Worm (Caenorhabditis elegans) whole organism, late embryonic: ENCODE data around the gene ZK105.11.
"Not testable (repeated sequence)": the region's sequence is repeated elsewhere in the genome, so short reads cannot be mapped to it uniquely, and the experiment has no call there.

ENCODE experiments used
- C08G9.2 ChIP-seq: sonication (generic microtip); optimal IDR thresholded peaks from 2 replicates; lab custom pipeline; 2016; ENCODE audit warnings: mild to moderate bottlenecking, missing genetic modification characterization, moderate library complexity, missing compliant biosample characterization
- C38D4.7 ChIP-seq: fragments of 200-800 bp; sonication (Bioruptor generic); optimal IDR thresholded peaks from 2 replicates; lab custom pipeline; 2018; ENCODE audit warnings: mild to moderate bottlenecking, missing genetic modification characterization, moderate library complexity, missing compliant biosample characterization
- K02D7.2 ChIP-seq: sonication (generic microtip); optimal IDR thresholded peaks from 2 replicates; lab custom pipeline; 2017; ENCODE audit warnings: mild to moderate bottlenecking, missing genetic modification characterization, missing compliant biosample characterization
- T23F11.4 ChIP-seq: fragments of 200-800 bp; sonication (Bioruptor generic); optimal IDR thresholded peaks from 2 replicates; lab custom pipeline; 2018; ENCODE audit warnings: mild to moderate bottlenecking, missing genetic modification characterization, missing compliant biosample characterization
- ahr-1 ChIP-seq: sonication (generic microtip); optimal IDR thresholded peaks from 2 replicates; lab custom pipeline; 2016; ENCODE audit warnings: missing genetic modification characterization, missing compliant biosample characterization
- ceh-14 ChIP-seq: sonication (generic microtip); optimal IDR thresholded peaks from 2 replicates; lab custom pipeline; 2016; ENCODE audit warnings: missing genotype, missing genetic modification characterization, missing compliant biosample characterization
- ceh-18 ChIP-seq: sonication (generic microtip); optimal IDR thresholded peaks from 2 replicates; lab custom pipeline; 2016; ENCODE audit warnings: missing genetic modification characterization, missing compliant biosample characterization
- ceh-2 ChIP-seq: sonication (generic microtip); optimal IDR thresholded peaks from 2 replicates; lab custom pipeline; 2016; ENCODE audit warnings: missing genotype, missing genetic modification characterization, missing compliant biosample characterization
- ceh-22 ChIP-seq: sonication (generic microtip); optimal IDR thresholded peaks from 2 replicates; lab custom pipeline; 2017; ENCODE audit warnings: missing biosample characterization, missing genetic modification characterization
- ceh-24 ChIP-seq: sonication (generic microtip); optimal IDR thresholded peaks from 2 replicates; lab custom pipeline; 2016; ENCODE audit warnings: mild to moderate bottlenecking, missing genetic modification characterization, missing compliant biosample characterization
- ceh-30 ChIP-seq: fragments of 150-350 bp; optimal IDR thresholded peaks from 2 replicates; lab custom pipeline; 2014; ENCODE audit warnings: missing biosample characterization, missing genetic modification characterization
- ceh-31 ChIP-seq: sonication (generic microtip); optimal IDR thresholded peaks from 2 replicates; lab custom pipeline; 2016; ENCODE audit warnings: missing genetic modification characterization, missing compliant biosample characterization
- ceh-6 ChIP-seq: fragments of 200-800 bp; sonication (Bioruptor generic); optimal IDR thresholded peaks from 2 replicates; lab custom pipeline; 2018; ENCODE audit warnings: mild to moderate bottlenecking, missing genetic modification characterization, missing compliant biosample characterization
- ceh-9 ChIP-seq: sonication (generic microtip); optimal IDR thresholded peaks from 2 replicates; lab custom pipeline; 2016; ENCODE audit warnings: mild to moderate bottlenecking, missing genetic modification characterization, inconsistent platforms, missing compliant biosample characterization
- che-1 ChIP-seq: sonication (generic microtip); optimal IDR thresholded peaks from 2 replicates; lab custom pipeline; 2016; ENCODE audit warnings: mild to moderate bottlenecking, missing genetic modification characterization, missing compliant biosample characterization
- dmd-4 ChIP-seq: sonication (generic microtip); optimal IDR thresholded peaks from 2 replicates; lab custom pipeline; 2016; ENCODE audit warnings: borderline replicate concordance, missing genetic modification characterization, missing compliant biosample characterization
- elt-2 ChIP-seq: sonication (generic microtip); optimal IDR thresholded peaks from 2 replicates; lab custom pipeline; 2016; ENCODE audit warnings: missing genetic modification reagents, missing genetic modification characterization, missing compliant biosample characterization
- elt-4 ChIP-seq: sonication (generic microtip); optimal IDR thresholded peaks from 2 replicates; lab custom pipeline; 2016; ENCODE audit warnings: missing genetic modification characterization, missing compliant biosample characterization
- ets-4 ChIP-seq: sonication (generic microtip); optimal IDR thresholded peaks from 2 replicates; lab custom pipeline; 2016; ENCODE audit warnings: missing genetic modification characterization, missing compliant biosample characterization
- fax-1 ChIP-seq: sonication (generic microtip); optimal IDR thresholded peaks from 2 replicates; lab custom pipeline; 2016; ENCODE audit warnings: missing genotype, missing genetic modification characterization, missing compliant biosample characterization
- fkh-10 ChIP-seq: fragments of 150-350 bp; optimal IDR thresholded peaks from 2 replicates; lab custom pipeline; 2014; ENCODE audit warnings: missing biosample characterization, missing genetic modification reagents, missing genetic modification characterization
- gmeb-2 ChIP-seq: sonication (generic microtip); optimal IDR thresholded peaks from 2 replicates; lab custom pipeline; 2016; ENCODE audit warnings: missing genetic modification characterization, inconsistent platforms, missing compliant biosample characterization
- hlh-13 ChIP-seq: fragments of 200-800 bp; sonication (Bioruptor generic); optimal IDR thresholded peaks from 2 replicates; lab custom pipeline; 2018; ENCODE audit warnings: mild to moderate bottlenecking, missing genetic modification characterization, missing compliant biosample characterization
- hlh-15 ChIP-seq: sonication (generic microtip); optimal IDR thresholded peaks from 2 replicates; lab custom pipeline; 2016; ENCODE audit warnings: missing genetic modification characterization, missing compliant biosample characterization
- hlh-8 ChIP-seq: sonication (generic microtip); optimal IDR thresholded peaks from 2 replicates; lab custom pipeline; 2016; ENCODE audit warnings: missing genotype, missing genetic modification characterization, missing compliant biosample characterization
- lim-6 ChIP-seq: sonication (generic microtip); optimal IDR thresholded peaks from 2 replicates; lab custom pipeline; 2016; ENCODE audit warnings: missing genetic modification characterization, missing compliant biosample characterization
- madf-2 ChIP-seq: sonication (generic microtip); optimal IDR thresholded peaks from 2 replicates; lab custom pipeline; 2017; ENCODE audit warnings: missing genetic modification characterization, missing compliant biosample characterization
- mec-3 ChIP-seq: sonication (generic microtip); optimal IDR thresholded peaks from 2 replicates; lab custom pipeline; 2016; ENCODE audit warnings: borderline replicate concordance, missing genetic modification characterization, missing compliant biosample characterization
- nhr-11 ChIP-seq: fragments of 150-350 bp; optimal IDR thresholded peaks from 2 replicates; lab custom pipeline; 2014; ENCODE audit warnings: missing biosample characterization, missing genetic modification characterization
- nhr-232 ChIP-seq: sonication (generic microtip); optimal IDR thresholded peaks from 2 replicates; lab custom pipeline; 2016; ENCODE audit warnings: missing genetic modification characterization, missing compliant biosample characterization
- pag-3 ChIP-seq: sonication (generic microtip); optimal IDR thresholded peaks from 2 replicates; lab custom pipeline; 2016; ENCODE audit warnings: missing compliant biosample characterization, missing genetic modification characterization, borderline replicate concordance
- pat-9 ChIP-seq: fragments of 200-800 bp; sonication (Bioruptor generic); optimal IDR thresholded peaks from 2 replicates; lab custom pipeline; 2018; ENCODE audit warnings: mild to moderate bottlenecking, missing genetic modification characterization, moderate library complexity, missing compliant biosample characterization
- pax-1 ChIP-seq: fragments of 150-350 bp; optimal IDR thresholded peaks from 2 replicates; lab custom pipeline; 2014; ENCODE audit warnings: missing biosample characterization, missing genetic modification characterization
- pha-4 ChIP-seq: fragments of 150-350 bp; optimal IDR thresholded peaks from 2 replicates; lab custom pipeline; 2018; ENCODE audit warnings: missing biosample characterization, missing genetic modification reagents, missing genetic modification characterization
- pros-1 ChIP-seq: fragments of 150-350 bp; optimal IDR thresholded peaks from 2 replicates; lab custom pipeline; 2014; ENCODE audit warnings: missing biosample characterization, missing genetic modification reagents, missing genetic modification characterization
- rnt-1 ChIP-seq: sonication (generic microtip); optimal IDR thresholded peaks from 2 replicates; lab custom pipeline; 2016; ENCODE audit warnings: missing genetic modification characterization, missing compliant biosample characterization
- sdc-2 ChIP-seq: sonication (generic microtip); optimal IDR thresholded peaks from 2 replicates; lab custom pipeline; 2016; ENCODE audit warnings: missing genotype, missing genetic modification characterization, missing compliant biosample characterization
- sox-2 ChIP-seq: fragments of 200-800 bp; sonication (Bioruptor generic); IDR thresholded peaks from 2 replicates; pipeline ENCODE4 v1.3.6; 2022; ENCODE audit warnings: missing genetic modification reagents, missing genetic modification characterization, missing compliant biosample characterization
- ttx-3 ChIP-seq: sonication (generic microtip); optimal IDR thresholded peaks from 2 replicates; lab custom pipeline; 2016; ENCODE audit warnings: missing genetic modification reagents, missing genetic modification characterization, missing compliant biosample characterization
- unc-42 ChIP-seq: sonication (generic microtip); optimal IDR thresholded peaks from 2 replicates; lab custom pipeline; 2016; ENCODE audit warnings: missing genotype, missing genetic modification characterization, missing compliant biosample characterization
- unc-55 ChIP-seq: sonication (generic microtip); optimal IDR thresholded peaks from 2 replicates; lab custom pipeline; 2017; ENCODE audit warnings: missing biosample characterization, missing genetic modification reagents, missing genetic modification characterization

The ZK105.11 gene

ce11 chrV:7713691-7714090 is 5.3 kb upstream of the ZK105.11 start, which contains the start of gene ZK105.1:
ZK105.1 (plus strand) TSS chrV:7713991.
- TF ChIP-seq C38D4.7 (no peak), che-1 (tag; lab: Kevin White, UChicago) (no peak), fkh-10 (GFP tag; lab: Kevin White, UChicago) (no peak), ceh-22 (no peak), ceh-9 (tag; lab: Kevin White, UChicago) (no peak), nhr-11 (tag; lab: Kevin White, UChicago) (no peak), pros-1 (tag; lab: Kevin White, UChicago) (no peak), fax-1 (tag; lab: Kevin White, UChicago) (no peak), K02D7.2 (tag; lab: Kevin White, UChicago) (no peak), pat-9 (tag; lab: Kevin White, UChicago) (no peak), ets-4 (tag; lab: Kevin White, UChicago) (no peak), ceh-30 (no peak), hlh-13 (GFP tag; lab: Kevin White, UChicago) (no peak), ceh-14 (no peak), ceh-31 (tag; lab: Kevin White, UChicago) (no peak), gmeb-2 (tag; lab: Kevin White, UChicago) (no peak), ceh-24 (tag; lab: Kevin White, UChicago) (no peak), madf-2 (no peak), dmd-4 (tag; lab: Kevin White, UChicago) (no peak)

DNA sequence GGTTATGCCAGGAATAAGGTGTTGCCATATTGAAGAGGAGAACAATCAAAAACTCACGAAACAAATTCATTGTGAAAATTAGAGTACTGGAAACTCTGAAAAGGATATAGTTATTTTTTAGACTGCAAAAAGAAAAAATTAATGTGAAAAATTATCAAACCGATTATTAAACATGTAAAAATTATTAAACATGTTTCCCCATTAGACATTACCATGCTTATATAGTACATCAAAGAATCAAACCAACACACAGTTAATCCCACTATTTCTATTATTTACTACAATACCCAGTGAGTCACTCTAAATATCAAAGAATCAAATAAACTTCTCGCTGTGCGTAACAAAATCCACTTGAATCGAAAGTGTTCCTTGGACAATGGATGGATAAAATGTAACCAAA is 4.6 kb upstream of the ZK105.11 start, which contains the start of gene ZK105.13:
Gene ZK105.13 (minus strand): TSS at position 101 of the 400 bp plus-strand sequence.
- TF ChIP-seq sox-2 (GFP tag; lab: Robert Waterston, UW) (no peak), sdc-2 (tag; lab: Kevin White, UChicago) (no peak), T23F11.4 (GFP tag; lab: Kevin White, UChicago) (no peak), pag-3 (no peak), pax-1 (no peak)

DNA sequence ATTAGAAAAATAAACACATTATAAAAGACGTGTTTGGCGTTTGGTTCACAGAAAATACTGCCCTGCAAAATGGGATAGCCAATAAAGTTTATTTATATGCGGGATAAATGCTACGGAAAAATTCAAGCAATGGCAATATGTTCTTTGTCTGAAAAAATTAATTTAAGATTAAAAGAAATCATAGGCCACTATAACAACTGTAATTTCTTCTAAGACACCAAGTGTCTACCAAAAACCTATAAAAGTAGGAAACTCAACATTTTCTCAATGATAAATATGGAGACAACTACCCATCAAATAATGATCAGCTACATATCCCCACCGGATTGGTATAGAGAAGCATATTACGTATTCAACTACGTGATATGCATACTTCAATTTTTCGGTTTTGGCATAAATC is 3.1 kb downstream of the ZK105.11 start, which contains the start of gene srw-3:
Gene srw-3 (plus strand): TSS at position 301 of the 400 bp plus-strand sequence.
- no peak for TF ChIP-seq hlh-15 (tag; lab: Kevin White, UChicago)
- no peak for TF ChIP-seq rnt-1 (tag; lab: Kevin White, UChicago)
- TF ChIP-seq nhr-232: no peak
- TF ChIP-seq C08G9.2 (tag; lab: Kevin White, UChicago): no peak
- TF ChIP-seq elt-4: no peak
- no peak for TF ChIP-seq hlh-13 (GFP tag; lab: Kevin White, UChicago)
- TF ChIP-seq ceh-2 (tag; lab: Kevin White, UChicago): no peak
- no peak for TF ChIP-seq pha-4 (tag; lab: Kevin White, UChicago)

ce11 chrV:7703536-7703935 is 4.9 kb downstream of the ZK105.11 start, which contains the start of gene srsx-40:
srsx-40 (minus strand) TSS chrV:7703636.
- TF ChIP-seq dmd-4 (tag; lab: Kevin White, UChicago); lim-6 (tag; lab: Kevin White, UChicago); ahr-1: not testable (repeated sequence)

DNA sequence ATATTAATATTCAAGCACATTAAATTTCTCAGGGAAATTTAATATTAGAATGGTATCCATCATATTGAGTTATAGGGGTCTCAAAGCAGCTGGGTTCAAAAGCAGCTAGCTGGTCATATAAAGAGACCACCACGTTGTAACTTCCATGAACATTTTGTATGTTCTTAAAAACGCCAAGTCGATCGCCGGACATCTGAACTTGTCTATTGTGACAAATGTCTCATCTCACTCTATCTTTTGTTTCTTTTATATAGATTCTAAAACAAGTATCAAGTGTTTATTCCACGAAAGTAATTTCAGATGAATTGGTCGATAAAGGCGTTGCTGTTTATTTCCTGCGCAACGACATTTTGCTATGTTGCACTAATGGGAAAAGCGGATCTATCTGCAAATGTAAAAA is 11.6 kb downstream of the ZK105.11 start, which contains the start of gene ZK105.3:
Gene ZK105.3 (plus strand): TSS at position 301 of the 400 bp plus-strand sequence.
- no peak for TF ChIP-seq madf-2
- TF ChIP-seq C38D4.7: no peak
- TF ChIP-seq mec-3 (tag; lab: Kevin White, UChicago): no peak
- TF ChIP-seq ceh-14: no peak
- TF ChIP-seq elt-2: no peak
- no peak for TF ChIP-seq unc-55 (GFP tag; lab: Kevin White, UChicago)
- TF ChIP-seq ttx-3: no peak
- TF ChIP-seq ceh-6: no peak
- no peak for TF ChIP-seq unc-42 (tag; lab: Kevin White, UChicago)
- TF ChIP-seq lim-6 (tag; lab: Kevin White, UChicago): no peak
- no peak for TF ChIP-seq ceh-18
- TF ChIP-seq hlh-8 (tag; lab: Kevin White, UChicago): no peak
- TF ChIP-seq, all 69 proteins: peak for 0
